Fruit fly (Drosophila melanogaster) whole organism, embryonic: Measurements from ENCODE around the gene CG43750.

Experiments used
- CG11085 ChIP-seq: fragments of 200-800 bp; sonication (Bioruptor generic); IDR thresholded peaks from 2 replicates; pipeline ENCODE4 v1.3.6; 2022; ENCODE audit warnings: missing biosample characterization, missing genetic modification characterization
- CG11093 ChIP-seq: fragments of 200-800 bp; sonication (Bioruptor generic); IDR thresholded peaks from 3 replicates; pipeline ENCODE4 v1.3.6; 2022; ENCODE audit warnings: missing biosample characterization, missing genetic modification characterization
- CG15514 ChIP-seq: fragments of 200-800 bp; sonication (Bioruptor generic); optimal IDR thresholded peaks from 3 replicates; lab custom pipeline; 2017; ENCODE audit warnings: missing biosample characterization, missing genetic modification characterization, mild to moderate bottlenecking, moderate library complexity, missing genetic modification reagents
- CG17361 ChIP-seq: fragments of 200-800 bp; sonication (Bioruptor generic); IDR thresholded peaks from 3 replicates; pipeline ENCODE4 v1.3.6; 2022; ENCODE audit warnings: missing biosample characterization, missing genetic modification characterization
- CG17829 ChIP-seq: fragments of 200-800 bp; optimal IDR thresholded peaks from 2 replicates; lab custom pipeline; 2019; ENCODE audit warnings: missing biosample characterization, mild to moderate bottlenecking, missing genetic modification characterization, moderate library complexity
- CG18599 ChIP-seq: fragments of 200-800 bp; sonication (Bioruptor generic); optimal IDR thresholded peaks from 3 replicates; lab custom pipeline; 2017; ENCODE audit warnings: missing biosample characterization, missing genetic modification characterization, mild to moderate bottlenecking, moderate library complexity, missing genetic modification reagents
- CG18764 ChIP-seq: fragments of 200-800 bp; sonication (Bioruptor generic); optimal IDR thresholded peaks from 3 replicates; lab custom pipeline; 2016; ENCODE audit warnings: missing biosample characterization, missing genetic modification characterization
- CG2889 ChIP-seq: fragments of 200-800 bp; sonication (Bioruptor generic); IDR thresholded peaks from 3 replicates; pipeline ENCODE4 v1.3.6; 2022; ENCODE audit warnings: missing biosample characterization, missing genetic modification characterization
- CG31388 ChIP-seq: fragments of 200-800 bp; sonication (Bioruptor generic); optimal IDR thresholded peaks from 2 replicates; lab custom pipeline; 2016; ENCODE audit warnings: missing biosample characterization, missing genetic modification characterization
- CG33213 ChIP-seq: fragments of 200-800 bp; sonication (Bioruptor generic); optimal IDR thresholded peaks from 3 replicates; lab custom pipeline; 2016; ENCODE audit warnings: missing biosample characterization, missing genetic modification characterization
- CG34376 ChIP-seq: fragments of 200-800 bp; sonication (Bioruptor generic); optimal IDR thresholded peaks from 2 replicates; lab custom pipeline; 2018; ENCODE audit warnings: missing biosample characterization, mild to moderate bottlenecking, missing genetic modification characterization
- CG3726 ChIP-seq: fragments of 200-800 bp; sonication (Bioruptor generic); IDR thresholded peaks from 3 replicates; pipeline ENCODE4, ENCODE4 v1.3.6; 2022; ENCODE audit warnings: missing biosample characterization, missing genetic modification characterization
- CG5180 ChIP-seq: fragments of 200-800 bp; sonication (Bioruptor generic); optimal IDR thresholded peaks from 3 replicates; lab custom pipeline; 2017; ENCODE audit warnings: missing biosample characterization, missing genetic modification characterization, mild to moderate bottlenecking, moderate library complexity, missing genetic modification reagents
- CG5245 ChIP-seq: fragments of 200-800 bp; sonication (Bioruptor generic); optimal IDR thresholded peaks from 3 replicates; lab custom pipeline; 2016; ENCODE audit warnings: missing biosample characterization, missing genetic modification characterization
- CG6175 ChIP-seq: fragments of 200-800 bp; sonication (Bioruptor generic); IDR thresholded peaks from 3 replicates; pipeline ENCODE4 v1.3.6; 2022; ENCODE audit warnings: missing biosample characterization, missing genetic modification characterization
- CG6813 ChIP-seq: fragments of 200-800 bp; sonication (Bioruptor generic); optimal IDR thresholded peaks from 2 replicates; lab custom pipeline; 2017; ENCODE audit warnings: missing biosample characterization, missing genetic modification characterization, mild to moderate bottlenecking, moderate library complexity, missing genetic modification reagents
- CG7372 ChIP-seq: fragments of 200-800 bp; sonication (Bioruptor generic); IDR thresholded peaks from 2 replicates; pipeline ENCODE4 v1.3.6; 2022; ENCODE audit warnings: missing biosample characterization, missing genetic modification characterization
- CG8765 ChIP-seq: fragments of 200-800 bp; sonication (Bioruptor generic); IDR thresholded peaks from 2 replicates; pipeline ENCODE4 v1.3.6; 2022; ENCODE audit warnings: missing biosample characterization, missing genetic modification characterization
- CG9437 ChIP-seq: fragments of 200-800 bp; sonication (Bioruptor generic); optimal IDR thresholded peaks from 2 replicates; lab custom pipeline; 2018; ENCODE audit warnings: missing biosample characterization, mild to moderate bottlenecking, missing genetic modification characterization
- CG9727 ChIP-seq: fragments of 200-800 bp; sonication (Bioruptor generic); optimal IDR thresholded peaks from 3 replicates; lab custom pipeline; 2017; ENCODE audit warnings: missing biosample characterization, mild to moderate bottlenecking, missing genetic modification characterization
- D19A ChIP-seq: fragments of 200-800 bp; optimal IDR thresholded peaks from 3 replicates; lab custom pipeline; 2019; ENCODE audit warnings: missing biosample characterization, mild to moderate bottlenecking, missing genetic modification characterization, moderate library complexity
- HLHmδ ChIP-seq: fragments of 200-800 bp; sonication (Bioruptor generic); optimal IDR thresholded peaks from 2 replicates; lab custom pipeline; 2018; ENCODE audit warnings: missing biosample characterization, mild to moderate bottlenecking, missing genetic modification characterization, moderate library complexity
- Hsf ChIP-seq: fragments of 200-800 bp; sonication (Bioruptor generic); optimal IDR thresholded peaks from 3 replicates; lab custom pipeline; 2016; ENCODE audit warnings: missing biosample characterization, missing genetic modification characterization
- Jarid2 ChIP-seq: fragments of 200-800 bp; sonication (Bioruptor generic); optimal IDR thresholded peaks from 3 replicates; lab custom pipeline; 2017; ENCODE audit warnings: mild to moderate bottlenecking, missing biosample characterization, missing genetic modification reagents, missing genetic modification characterization
- Oli ChIP-seq: fragments of 200-800 bp; sonication (Bioruptor generic); optimal IDR thresholded peaks from 2 replicates; lab custom pipeline; 2018; ENCODE audit warnings: missing biosample characterization, mild to moderate bottlenecking, missing genetic modification characterization, moderate library complexity
- Sox100B ChIP-seq: fragments of 200-800 bp; sonication (Bioruptor generic); optimal IDR thresholded peaks from 3 replicates; lab custom pipeline; 2018; ENCODE audit warnings: missing biosample characterization, mild to moderate bottlenecking, missing genetic modification characterization
- Spps ChIP-seq: fragments of 200-800 bp; sonication (Bioruptor generic); optimal IDR thresholded peaks from 2 replicates; lab custom pipeline; 2018; ENCODE audit warnings: missing biosample characterization, mild to moderate bottlenecking, missing genetic modification characterization
- abd-A ChIP-seq: fragments of 200-800 bp; sonication (Bioruptor generic); optimal IDR thresholded peaks from 3 replicates; lab custom pipeline; 2019; ENCODE audit warnings: missing biosample characterization, mild to moderate bottlenecking, missing genetic modification characterization, moderate library complexity
- ato ChIP-seq: fragments of 200-800 bp; sonication (Bioruptor generic); IDR thresholded peaks from 2 replicates; pipeline ENCODE4 v1.3.6; 2022; ENCODE audit warnings: missing biosample characterization, missing genetic modification characterization; ENCODE audit not compliant: partially characterized antibody
- bigmax ChIP-seq: fragments of 200-800 bp; sonication (Bioruptor generic); optimal IDR thresholded peaks from 2 replicates; lab custom pipeline; 2018; ENCODE audit warnings: missing biosample characterization, mild to moderate bottlenecking, missing genetic modification characterization
- br ChIP-seq: fragments of >200 bp; optimal IDR thresholded peaks from 2 replicates; lab custom pipeline; 2017
- bsh ChIP-seq, 2 experiments: fragments of 200-800 bp; sonication (Bioruptor generic); optimal IDR thresholded peaks; 2 replicates each; lab custom pipeline; 2017 to 2018; ENCODE audit warnings: mild to moderate bottlenecking in 2 of 2, missing biosample characterization in 2 of 2, missing genetic modification characterization in 2 of 2, moderate library complexity in 1 of 2
- btn ChIP-seq: fragments of 200-800 bp; sonication (Bioruptor generic); optimal IDR thresholded peaks from 2 replicates; lab custom pipeline; 2016; ENCODE audit warnings: missing biosample characterization, missing genetic modification characterization
- cg ChIP-seq: fragments of 200-800 bp; sonication (Bioruptor generic); optimal IDR thresholded peaks from 3 replicates; lab custom pipeline; 2019; ENCODE audit warnings: missing biosample characterization, mild to moderate bottlenecking, missing genetic modification characterization, moderate library complexity
- croc ChIP-seq: fragments of 200-800 bp; sonication (Bioruptor generic); conservative IDR thresholded peaks from 3 replicates; pipeline ENCODE4 v1.3.6; 2022; ENCODE audit warnings: missing biosample characterization, missing genetic modification characterization
- dimm ChIP-seq: fragments of 200-800 bp; sonication (Bioruptor generic); IDR thresholded peaks from 2 replicates; pipeline ENCODE4 v1.3.6; 2022; ENCODE audit warnings: missing biosample characterization, missing genetic modification characterization
- dysf ChIP-seq: fragments of 200-800 bp; sonication (Bioruptor generic); IDR thresholded peaks from 3 replicates; pipeline ENCODE4 v1.3.6; 2022; ENCODE audit warnings: missing biosample characterization, missing genetic modification characterization
- gce ChIP-seq: fragments of 200-800 bp; sonication (Bioruptor generic); IDR thresholded peaks from 3 replicates; pipeline ENCODE4 v1.3.6; 2022; ENCODE audit warnings: missing biosample characterization, missing genetic modification characterization
- gem ChIP-seq: fragments of 200-800 bp; sonication (Bioruptor generic); optimal IDR thresholded peaks from 2 replicates; lab custom pipeline; 2019; ENCODE audit warnings: missing biosample characterization, mild to moderate bottlenecking, missing genetic modification characterization, moderate library complexity
- nerfin-1 ChIP-seq: fragments of 200-800 bp; sonication (Bioruptor generic); optimal IDR thresholded peaks from 3 replicates; lab custom pipeline; 2019; ENCODE audit warnings: missing biosample characterization, mild to moderate bottlenecking, missing genetic modification characterization, moderate library complexity
- oc ChIP-seq: fragments of 200-800 bp; sonication (Bioruptor generic); optimal IDR thresholded peaks from 2 replicates; lab custom pipeline; 2018; ENCODE audit warnings: missing biosample characterization, mild to moderate bottlenecking, missing genetic modification characterization, moderate library complexity
- pan ChIP-seq, 4 experiments: fragments of >200 bp in 3 of 4; fragments of 200-800 bp in 1 of 4; sonication (Bioruptor generic) in 1 of 4; optimal IDR thresholded peaks in 3 of 4; IDR thresholded peaks in 1 of 4; 2 replicates each; pipeline versions ENCODE4 v1.3.6 to Lab custom; 2017 to 2022; ENCODE audit warnings: missing biosample characterization in 2 of 4, missing genetic modification characterization in 2 of 4, mixed read lengths in 1 of 4
- pfk ChIP-seq: fragments of 200-800 bp; sonication (Bioruptor generic); optimal IDR thresholded peaks from 2 replicates; lab custom pipeline; 2018; ENCODE audit warnings: missing biosample characterization, mild to moderate bottlenecking, missing genetic modification characterization, moderate library complexity
- phol ChIP-seq: fragments of 200-800 bp; sonication (Bioruptor generic); optimal IDR thresholded peaks from 3 replicates; lab custom pipeline; 2018; ENCODE audit warnings: missing biosample characterization, mild to moderate bottlenecking, missing genetic modification characterization, moderate library complexity
- sd ChIP-seq: fragments of 200-800 bp; sonication (Bioruptor generic); optimal IDR thresholded peaks from 3 replicates; lab custom pipeline; 2018; ENCODE audit warnings: missing biosample characterization, mild to moderate bottlenecking, missing genetic modification characterization, moderate library complexity
- slbo ChIP-seq: fragments of 200-800 bp; sonication (Bioruptor generic); IDR thresholded peaks from 2 replicates; pipeline ENCODE4 v1.3.6; 2022; ENCODE audit warnings: missing biosample characterization, missing genetic modification characterization
- trem ChIP-seq: fragments of 200-800 bp; optimal IDR thresholded peaks from 3 replicates; lab custom pipeline; 2019; ENCODE audit warnings: missing biosample characterization, mild to moderate bottlenecking, missing genetic modification characterization, moderate library complexity
- ttk ChIP-seq: fragments of 200-800 bp; sonication (Bioruptor generic); IDR thresholded peaks from 2 replicates; pipeline ENCODE4 v2.1.2; 2022; ENCODE audit warnings: missing biosample characterization, missing genetic modification characterization
- wek ChIP-seq: fragments of 200-800 bp; sonication (Bioruptor generic); optimal IDR thresholded peaks from 3 replicates; lab custom pipeline; 2018; ENCODE audit warnings: missing biosample characterization, mild to moderate bottlenecking, missing genetic modification characterization, moderate library complexity
- z ChIP-seq: fragments of 200-800 bp; sonication (Bioruptor generic); IDR thresholded peaks from 3 replicates; pipeline ENCODE4 v1.3.6; 2022; ENCODE audit warnings: missing biosample characterization, missing genetic modification characterization

The CG43750 gene

DNA sequence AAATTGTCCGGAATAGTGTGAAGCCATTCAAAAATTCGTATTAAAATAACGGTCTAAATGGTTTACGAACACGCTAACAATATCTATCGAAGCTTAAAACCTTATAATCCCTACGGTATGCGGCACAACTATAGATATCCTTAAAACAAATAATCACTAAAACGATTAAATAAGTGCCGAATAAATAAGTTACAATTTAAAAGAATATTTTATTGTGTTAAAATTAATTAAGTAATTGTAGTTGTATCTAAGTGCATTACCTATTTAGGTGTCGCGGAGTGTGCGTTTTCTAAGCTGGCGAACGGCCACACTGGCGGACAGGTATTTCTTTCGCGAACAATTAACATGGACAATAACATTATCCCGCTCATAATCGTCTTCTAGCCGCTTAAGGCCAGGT lies 9.7 kb downstream of the CG43750 start, which contains the start of gene Eogt (continued):
- TF ChIP-seq cg (GFP tag; lab: Kevin White, UChicago) (no peak), dysf (GFP tag; lab: Robert Waterston, UW) (peak; percentile 98), phol (tag; lab: Kevin White, UChicago) (peak; percentile 94), CG2889 (GFP tag; lab: Robert Waterston, UW) (peak; percentile 94), Sox100B (GFP tag; lab: Kevin White, UChicago) (peak; percentile 79), bsh (GFP tag; optimal IDR thresholded peaks at IDR 0.05; lab: Kevin White, UChicago) (peak in 1 of 2 experiments; percentile 96), ato (no peak), CG31388 (peak; percentile 67), CG17361 (peak; percentile 90), bigmax (GFP tag; lab: Kevin White, UChicago) (no peak), oc (tag; lab: Kevin White, UChicago) (peak; percentile 98), wek (GFP tag; lab: Kevin White, UChicago) (peak; percentile 75), nerfin-1 (tag; lab: Kevin White, UChicago) (peak; percentile 87), HLHmδ (GFP tag; lab: Kevin White, UChicago) (no peak), CG18599 (GFP tag; lab: Kevin White, UChicago) (peak; percentile 86), sd (tag; lab: Kevin White, UChicago) (peak; percentile 95), CG3726 (GFP tag; lab: Robert Waterston, UW) (peak; percentile 95), gem (tag; lab: Kevin White, UChicago) (peak; percentile 98), CG34376 (GFP tag; lab: Kevin White, UChicago) (peak; percentile 56), CG5180 (GFP tag; lab: Kevin White, UChicago) (peak; percentile 61), CG18764 (GFP tag; lab: Kevin White, UChicago) (peak; percentile 82), CG6813 (peak; percentile 76), pan (optimal IDR thresholded peaks at IDR 0.05; lab: Kevin White, UChicago) (no peak), pan (GFP tag; optimal IDR thresholded peaks at IDR 0.05 in 1 of 2, IDR thresholded peaks at IDR 0.05 in 1 of 2) (peak in 1 of 2 experiments; percentile 98), br (lab: Kevin White, UChicago) (no peak), abd-A (tag; lab: Kevin White, UChicago) (peak; percentile 76), CG11093 (GFP tag; lab: Robert Waterston, UW) (peak; percentile 96), Jarid2 (GFP tag; lab: Kevin White, UChicago) (peak; percentile 47), slbo (GFP tag; lab: Robert Waterston, UW) (peak; percentile 98), Hsf (GFP tag; lab: Kevin White, UChicago) (peak; percentile 92), z (GFP tag; lab: Robert Waterston, UW) (peak; percentile 74; the same call in 2 of the 3 replicates), btn (GFP tag; lab: Kevin White, UChicago) (no peak), CG9727 (GFP tag; lab: Kevin White, UChicago) (peak; percentile 93), CG17829 (peak; percentile 93), Spps (tag; lab: Kevin White, UChicago) (peak; percentile 85), dimm (GFP tag; lab: Robert Waterston, UW) (peak; percentile 93), CG5245 (GFP tag; lab: Kevin White, UChicago) (peak; percentile 85), CG11085 (peak; percentile 92), pfk (no peak), CG15514 (GFP tag; lab: Kevin White, UChicago) (peak; percentile 77), gce (GFP tag; lab: Robert Waterston, UW) (peak; percentile 95), CG8765 (GFP tag; lab: Robert Waterston, UW) (peak; percentile 97), CG9437 (GFP tag; lab: Kevin White, UChicago) (peak; percentile 84), ttk (GFP tag; lab: Robert Waterston, UW) (peak; percentile 97), CG33213 (GFP tag; lab: Kevin White, UChicago) (peak; percentile 48), D19A (tag; lab: Kevin White, UChicago) (peak; percentile 86), Oli (tag; lab: Kevin White, UChicago) (peak; percentile 93), CG6175 (GFP tag; lab: Robert Waterston, UW) (peak; percentile 90), croc (GFP tag; lab: Robert Waterston, UW) (peak; percentile 97), trem (tag; lab: Kevin White, UChicago) (peak; percentile 90), CG7372 (GFP tag; lab: Robert Waterston, UW) (peak; percentile 94)
